Worm (Caenorhabditis elegans): ENCODE measurements around the gene gars-1.

ce11 chrIII:5185620-5186019 is 22.2 kb upstream of the gars-1 start, which contains the start of gene pup-2:
- TF ChIP-seq duxl-1 (tag; optimal IDR thresholded peaks at IDR 0.05; ENCODE audit: poor library complexity) (no peak), ces-1 (GFP tag; optimal IDR thresholded peaks at IDR 0.05) (no peak), daf-8 (GFP tag; IDR thresholded peaks at IDR 0.05) (no peak), ceh-82 (tag; optimal IDR thresholded peaks at IDR 0.05) (no peak), lin-39 (tag; optimal IDR thresholded peaks at IDR 0.05) (no peak), D1046.2 (GFP tag; IDR thresholded peaks at IDR 0.05) (no peak), nhr-76 (tag; optimal IDR thresholded peaks at IDR 0.05) (no peak), nhr-28 (tag; optimal IDR thresholded peaks at IDR 0.05) (no peak), aly-2 (tag; optimal IDR thresholded peaks at IDR 0.05) (no peak), ama-1 (optimal IDR thresholded peaks at IDR 0.05) (no peak), lsy-2 (tag; optimal IDR thresholded peaks at IDR 0.05) (no peak), gei-8 (GFP tag; optimal IDR thresholded peaks at IDR 0.05) (no peak)

All from whole organism, L4 larva.